Worm (Caenorhabditis elegans): ENCODE results near the gene gst-37.
A peak's percentile ranks its signal among the peaks of the same experiment; 100 is the strongest.

The gst-37 gene

DNA sequence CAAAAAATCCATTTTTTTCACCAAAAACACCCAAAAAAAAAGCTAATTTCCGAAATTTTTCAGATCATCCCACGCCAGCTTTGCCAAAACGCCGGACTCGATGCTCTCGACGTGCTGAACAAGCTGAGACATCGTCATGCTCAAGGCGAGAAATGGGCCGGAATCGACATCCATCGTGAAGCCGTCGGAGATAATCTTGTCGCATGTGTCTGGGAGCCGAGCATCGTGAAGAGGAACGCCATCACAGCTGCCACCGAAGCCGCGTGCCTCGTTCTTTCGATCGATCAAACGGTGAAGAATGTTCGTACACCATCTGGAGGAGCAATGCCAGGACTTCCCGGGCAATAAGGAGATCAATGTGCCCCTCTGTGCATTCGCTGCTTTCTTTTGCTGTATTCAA, 46.6 kb upstream of the gst-37 start:
- TF ChIP-seq fos-1 (tag; optimal IDR thresholded peaks at IDR 0.05) (no peak), sma-9 (GFP tag; optimal IDR thresholded peaks at IDR 0.05) (no peak), sma-9 (tag; optimal IDR thresholded peaks at IDR 0.05) (no peak), ceh-16 (tag; optimal IDR thresholded peaks at IDR 0.05) (no peak), lin-13 (GFP tag; optimal IDR thresholded peaks at IDR 0.05) (no peak), nhr-23 (tag; optimal IDR thresholded peaks at IDR 0.05) (no peak), elt-3 (tag; optimal IDR thresholded peaks at IDR 0.05) (no peak), ceh-82 (tag; optimal IDR thresholded peaks at IDR 0.05) (no peak), ama-1 (optimal IDR thresholded peaks at IDR 0.05) (no peak), lsy-2 (tag; optimal IDR thresholded peaks at IDR 0.05) (no peak), dmd-4 (tag; optimal IDR thresholded peaks at IDR 0.05) (no peak), nhr-129 (tag; optimal IDR thresholded peaks at IDR 0.05) (no peak)

DNA sequence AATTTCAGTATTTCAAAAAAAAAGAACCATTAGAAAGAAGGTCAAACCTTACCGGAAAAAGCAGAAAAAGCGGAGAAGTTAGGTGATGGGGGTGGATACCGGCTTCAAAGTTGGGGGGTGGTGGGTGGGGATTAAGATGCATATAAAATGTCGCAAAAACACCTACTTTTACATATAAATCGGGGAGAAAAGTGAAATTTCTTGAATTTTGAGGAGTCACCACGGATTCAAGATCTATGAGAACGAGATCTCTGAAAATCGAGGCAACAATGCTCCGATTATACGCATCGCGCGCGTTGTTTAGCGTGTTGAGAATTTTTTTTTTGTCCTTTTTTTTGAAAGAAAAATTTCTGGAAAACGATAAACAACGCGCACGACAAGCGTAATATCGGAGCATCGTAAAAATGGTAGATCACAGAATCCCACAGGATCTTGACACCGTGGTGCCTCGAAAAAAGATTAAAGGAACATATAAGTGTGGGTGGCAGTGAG, 45.9 kb upstream of the gst-37 start:
- TF ChIP-seq dmd-4 (tag; optimal IDR thresholded peaks at IDR 0.05) (no peak), ZK546.5 (tag; optimal IDR thresholded peaks at IDR 0.05) (no peak), elt-3 (tag; optimal IDR thresholded peaks at IDR 0.05) (no peak), elt-1 (tag; optimal IDR thresholded peaks at IDR 0.05) (no peak), ztf-1 (GFP tag; conservative IDR thresholded peaks at IDR 0.05) (peak; percentile 88; the same call in 1 of the 2 replicates), alr-1 (tag; optimal IDR thresholded peaks at IDR 0.05) (no peak), skn-1 (tag; optimal IDR thresholded peaks at IDR 0.05) (no peak), nhr-10 (tag; optimal IDR thresholded peaks at IDR 0.05) (no peak), C34F6.9 (tag; optimal IDR thresholded peaks at IDR 0.05) (no peak), Y55F3AM.14 (GFP tag; optimal IDR thresholded peaks at IDR 0.05) (peak; percentile 27), mdl-1 (tag; optimal IDR thresholded peaks at IDR 0.05) (no peak), unc-62 (GFP tag; optimal IDR thresholded peaks at IDR 0.05) (no peak), nhr-77 (tag; optimal IDR thresholded peaks at IDR 0.05) (no peak), snpc-4 (tag; optimal IDR thresholded peaks at IDR 0.05) (no peak), nhr-25 (tag; optimal IDR thresholded peaks at IDR 0.05) (peak; percentile 4), fos-1 (tag; optimal IDR thresholded peaks at IDR 0.05) (no peak), nhr-12 (tag; optimal IDR thresholded peaks at IDR 0.05) (no peak), crh-2 (tag; optimal IDR thresholded peaks at IDR 0.05) (no peak), mab-5 (tag; optimal IDR thresholded peaks at IDR 0.05) (no peak), egl-27 (tag; optimal IDR thresholded peaks at IDR 0.05) (no peak), ztf-11 (tag; optimal IDR thresholded peaks at IDR 0.05) (no peak), peb-1 (tag; optimal IDR thresholded peaks at IDR 0.05) (no peak), R02D3.7 (tag; optimal IDR thresholded peaks at IDR 0.05) (no peak), sma-3 (GFP tag; optimal IDR thresholded peaks at IDR 0.05) (peak; percentile 18), ama-1 (optimal IDR thresholded peaks at IDR 0.05) (peak; percentile 67), unc-39 (tag; optimal IDR thresholded peaks at IDR 0.05) (no peak), lsy-2 (tag; optimal IDR thresholded peaks at IDR 0.05) (peak in 1 of 2 experiments; percentile 10), zag-1 (tag; optimal IDR thresholded peaks at IDR 0.05) (no peak), sem-4 (tag; optimal IDR thresholded peaks at IDR 0.05) (no peak), sma-9 (GFP tag; optimal IDR thresholded peaks at IDR 0.05) (peak; percentile 39), sma-9 (tag; optimal IDR thresholded peaks at IDR 0.05) (no peak), F13H6.1 (tag; optimal IDR thresholded peaks at IDR 0.05) (no peak), blmp-1 (tag; optimal IDR thresholded peaks at IDR 0.05; ENCODE audit: insufficient read depth) (no peak)

DNA sequence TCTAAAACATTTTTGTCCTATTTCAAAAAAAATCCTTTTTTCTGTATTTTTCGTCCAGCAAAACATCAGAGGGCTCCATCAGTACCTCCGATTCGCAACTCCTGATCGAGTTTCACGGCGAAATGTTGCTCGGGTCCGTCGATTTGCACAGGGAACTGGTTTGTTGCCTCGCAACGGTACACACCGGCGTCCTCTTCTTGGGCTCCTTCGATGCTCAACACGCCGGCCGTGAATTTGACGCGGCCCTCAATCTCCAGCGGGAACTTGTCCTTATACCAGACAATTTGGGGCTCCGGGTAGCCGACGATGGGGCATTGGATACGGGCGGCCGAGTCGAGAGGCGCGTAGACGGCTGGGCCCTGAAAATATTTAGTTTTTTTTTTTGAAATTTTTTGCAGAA, 43.4 kb upstream of the gst-37 start:
- TF ChIP-seq ceh-82 (tag; optimal IDR thresholded peaks at IDR 0.05) (no peak), elt-3 (tag; optimal IDR thresholded peaks at IDR 0.05) (no peak), alr-1 (tag; optimal IDR thresholded peaks at IDR 0.05) (no peak), nhr-11 (tag; optimal IDR thresholded peaks at IDR 0.05) (no peak), mdl-1 (tag; optimal IDR thresholded peaks at IDR 0.05) (no peak), F13H6.1 (tag; optimal IDR thresholded peaks at IDR 0.05) (no peak), aly-2 (tag; optimal IDR thresholded peaks at IDR 0.05) (no peak), nhr-12 (tag; optimal IDR thresholded peaks at IDR 0.05) (no peak), unc-55 (GFP tag; optimal IDR thresholded peaks at IDR 0.05) (no peak), peb-1 (tag; optimal IDR thresholded peaks at IDR 0.05) (no peak), zag-1 (tag; optimal IDR thresholded peaks at IDR 0.05) (no peak), blmp-1 (tag; optimal IDR thresholded peaks at IDR 0.05; ENCODE audit: insufficient read depth) (no peak), snpc-4 (tag; optimal IDR thresholded peaks at IDR 0.05) (no peak), nhr-23 (tag; optimal IDR thresholded peaks at IDR 0.05) (no peak), gmeb-1 (tag; optimal IDR thresholded peaks at IDR 0.05) (no peak)
